Worm (Caenorhabditis elegans) whole organism, L2 larva: Measurements from ENCODE around the gene rei-2.

ENCODE experiments used
- C34F6.9 ChIP-seq: fragments of 150-350 bp; optimal IDR thresholded peaks from 2 replicates; lab custom pipeline; 2014; ENCODE audit warnings: missing biosample characterization, missing genetic modification characterization
- F13H6.1 ChIP-seq: sonication (generic microtip); optimal IDR thresholded peaks from 2 replicates; lab custom pipeline; 2016; ENCODE audit warnings: missing genetic modification characterization, missing compliant biosample characterization
- R02D3.7 ChIP-seq: fragments of 150-350 bp; optimal IDR thresholded peaks from 2 replicates; lab custom pipeline; 2014; ENCODE audit warnings: missing biosample characterization, missing genetic modification characterization
- Y55F3AM.14 ChIP-seq: fragments of 200-800 bp; sonication (Bioruptor generic); optimal IDR thresholded peaks from 2 replicates; lab custom pipeline; 2018; ENCODE audit warnings: mild to moderate bottlenecking, missing genetic modification characterization, missing compliant biosample characterization
- ZK546.5 ChIP-seq: sonication (generic microtip); optimal IDR thresholded peaks from 2 replicates; lab custom pipeline; 2017; ENCODE audit warnings: missing biosample characterization, missing genetic modification characterization
- alr-1 ChIP-seq: fragments of 150-350 bp; optimal IDR thresholded peaks from 2 replicates; lab custom pipeline; 2014; ENCODE audit warnings: missing biosample characterization, missing genetic modification characterization
- ama-1 ChIP-seq: fragments of 150-350 bp; optimal IDR thresholded peaks from 2 replicates; lab custom pipeline; 2018; ENCODE audit warnings: inconsistent platforms
- blmp-1 ChIP-seq: sonication (generic microtip); optimal IDR thresholded peaks from 2 replicates; lab custom pipeline; 2017; ENCODE audit warnings: missing genetic modification characterization, mild to moderate bottlenecking, missing compliant biosample characterization, antibody characterized with exemption, moderate library complexity; ENCODE audit not compliant: insufficient read depth
- ceh-16 ChIP-seq: fragments of 150-350 bp; optimal IDR thresholded peaks from 2 replicates; lab custom pipeline; 2014; ENCODE audit warnings: missing biosample characterization, missing genetic modification characterization
- ceh-82 ChIP-seq: fragments of 150-350 bp; optimal IDR thresholded peaks from 2 replicates; lab custom pipeline; 2014; ENCODE audit warnings: missing biosample characterization, missing genetic modification characterization
- crh-2 ChIP-seq: sonication (generic microtip); optimal IDR thresholded peaks from 2 replicates; lab custom pipeline; 2017; ENCODE audit warnings: missing biosample characterization, missing genetic modification characterization
- dmd-4 ChIP-seq: sonication (generic microtip); optimal IDR thresholded peaks from 2 replicates; lab custom pipeline; 2017; ENCODE audit warnings: missing biosample characterization, missing genetic modification characterization
- egl-27 ChIP-seq: sonication (generic microtip); optimal IDR thresholded peaks from 3 replicates; lab custom pipeline; 2017; ENCODE audit warnings: missing biosample characterization, missing genetic modification reagents, missing genetic modification characterization
- elt-1 ChIP-seq: fragments of 150-350 bp; optimal IDR thresholded peaks from 2 replicates; lab custom pipeline; 2014; ENCODE audit warnings: missing biosample characterization, missing genetic modification characterization
- elt-3 ChIP-seq: sonication (generic microtip); optimal IDR thresholded peaks from 2 replicates; lab custom pipeline; 2017; ENCODE audit warnings: missing biosample characterization, missing genetic modification characterization
- fos-1 ChIP-seq: fragments of 150-350 bp; optimal IDR thresholded peaks from 2 replicates; lab custom pipeline; 2014; ENCODE audit warnings: missing biosample characterization, missing genetic modification characterization
- gmeb-1 ChIP-seq: fragments of 150-350 bp; optimal IDR thresholded peaks from 2 replicates; lab custom pipeline; 2014; ENCODE audit warnings: missing biosample characterization, missing genetic modification characterization
- lin-11 ChIP-seq: fragments of 150-350 bp; sonication (generic microtip); optimal IDR thresholded peaks from 2 replicates; lab custom pipeline; 2014; ENCODE audit warnings: missing biosample characterization, missing genetic modification characterization, inconsistent platforms, mixed read lengths
- lin-13 ChIP-seq: fragments of 150-350 bp; optimal IDR thresholded peaks from 2 replicates; lab custom pipeline; 2014; ENCODE audit warnings: missing biosample characterization, missing genetic modification reagents, missing genetic modification characterization
- lin-39 ChIP-seq: fragments of 150-350 bp; optimal IDR thresholded peaks from 2 replicates; lab custom pipeline; 2014; ENCODE audit warnings: missing biosample characterization, missing genetic modification reagents, missing genetic modification characterization
- lsy-2 ChIP-seq, 2 experiments: fragments of 150-350 bp in 1 of 2; sonication (generic microtip) in 1 of 2; optimal IDR thresholded peaks; 2 replicates each; lab custom pipeline; 2014 to 2017; ENCODE audit warnings: missing biosample characterization in 2 of 2, missing genetic modification characterization in 2 of 2
- mab-5 ChIP-seq: fragments of 150-350 bp; optimal IDR thresholded peaks from 2 replicates; lab custom pipeline; 2014; ENCODE audit warnings: missing biosample characterization, missing genetic modification characterization
- mdl-1 ChIP-seq, 2 experiments: fragments of 150-350 bp in 1 of 2; sonication (generic microtip) in 1 of 2; optimal IDR thresholded peaks; 2 replicates each; lab custom pipeline; 2017; ENCODE audit warnings: missing biosample characterization in 2 of 2, missing genetic modification characterization in 2 of 2
- nhr-10 ChIP-seq: sonication (generic microtip); optimal IDR thresholded peaks from 2 replicates; lab custom pipeline; 2017; ENCODE audit warnings: missing biosample characterization, missing genetic modification characterization
- nhr-11 ChIP-seq: fragments of 150-350 bp; optimal IDR thresholded peaks from 2 replicates; lab custom pipeline; 2014; ENCODE audit warnings: missing biosample characterization, missing genetic modification characterization
- nhr-12 ChIP-seq: fragments of 150-350 bp; optimal IDR thresholded peaks from 2 replicates; lab custom pipeline; 2014; ENCODE audit warnings: missing biosample characterization, missing genetic modification characterization
- nhr-129 ChIP-seq: fragments of 150-350 bp; optimal IDR thresholded peaks from 2 replicates; lab custom pipeline; 2014; ENCODE audit warnings: missing biosample characterization, missing genetic modification characterization
- nhr-21 ChIP-seq: fragments of 150-350 bp; optimal IDR thresholded peaks from 2 replicates; lab custom pipeline; 2014; ENCODE audit warnings: missing biosample characterization, missing genetic modification characterization
- nhr-23 ChIP-seq: fragments of 150-350 bp; optimal IDR thresholded peaks from 2 replicates; lab custom pipeline; 2014; ENCODE audit warnings: missing biosample characterization, missing genetic modification reagents, missing genetic modification characterization
- nhr-25 ChIP-seq: fragments of 150-350 bp; sonication (generic microtip); optimal IDR thresholded peaks from 3 replicates; lab custom pipeline; 2014; ENCODE audit warnings: missing biosample characterization, missing genetic modification characterization
- nhr-77 ChIP-seq: fragments of 150-350 bp; optimal IDR thresholded peaks from 2 replicates; lab custom pipeline; 2014; ENCODE audit warnings: missing biosample characterization, missing genetic modification characterization
- peb-1 ChIP-seq: fragments of 150-350 bp; optimal IDR thresholded peaks from 2 replicates; lab custom pipeline; 2014; ENCODE audit warnings: missing biosample characterization, missing genetic modification characterization
- sem-4 ChIP-seq: fragments of 150-350 bp; optimal IDR thresholded peaks from 2 replicates; lab custom pipeline; 2014; ENCODE audit warnings: missing biosample characterization, missing genetic modification reagents, missing genetic modification characterization
- sma-9 ChIP-seq, 2 experiments: fragments of 150-350 bp in 1 of 2; sonication (generic microtip) in 1 of 2; optimal IDR thresholded peaks; 2 replicates each; lab custom pipeline; 2014 to 2016; ENCODE audit warnings: missing genetic modification characterization in 2 of 2, mild to moderate bottlenecking in 1 of 2, missing biosample characterization in 1 of 2, missing compliant biosample characterization in 1 of 2, missing genetic modification reagents in 1 of 2, moderate library complexity in 1 of 2
- snpc-4 ChIP-seq: fragments of 150-350 bp; optimal IDR thresholded peaks from 2 replicates; lab custom pipeline; 2014; ENCODE audit warnings: missing biosample characterization, missing genetic modification characterization
- unc-39 ChIP-seq: fragments of 150-350 bp; optimal IDR thresholded peaks from 2 replicates; lab custom pipeline; 2014; ENCODE audit warnings: missing biosample characterization, missing genetic modification characterization
- unc-55 ChIP-seq: fragments of 150-350 bp; sonication (generic microtip); optimal IDR thresholded peaks from 3 replicates; lab custom pipeline; 2014; ENCODE audit warnings: missing biosample characterization, missing genetic modification reagents, missing genetic modification characterization
- unc-62 ChIP-seq: fragments of 150-350 bp; optimal IDR thresholded peaks from 2 replicates; lab custom pipeline; 2014; ENCODE audit warnings: missing biosample characterization, missing genetic modification reagents, missing genetic modification characterization
- zag-1 ChIP-seq: fragments of 150-350 bp; optimal IDR thresholded peaks from 2 replicates; lab custom pipeline; 2014; ENCODE audit warnings: missing biosample characterization, missing genetic modification characterization
- ztf-1 ChIP-seq: fragments of 200-800 bp; sonication (Bioruptor generic); conservative IDR thresholded peaks from 2 replicates; pipeline ENCODE4 v1.3.6; 2022; ENCODE audit warnings: missing genetic modification characterization, missing compliant biosample characterization
- ztf-11 ChIP-seq: sonication (generic microtip); optimal IDR thresholded peaks from 2 replicates; lab custom pipeline; 2017; ENCODE audit warnings: missing biosample characterization, missing genetic modification characterization
- ztf-4 ChIP-seq: fragments of 150-350 bp; optimal IDR thresholded peaks from 2 replicates; lab custom pipeline; 2014; ENCODE audit warnings: missing biosample characterization, missing genetic modification characterization

Gene rei-2

DNA sequence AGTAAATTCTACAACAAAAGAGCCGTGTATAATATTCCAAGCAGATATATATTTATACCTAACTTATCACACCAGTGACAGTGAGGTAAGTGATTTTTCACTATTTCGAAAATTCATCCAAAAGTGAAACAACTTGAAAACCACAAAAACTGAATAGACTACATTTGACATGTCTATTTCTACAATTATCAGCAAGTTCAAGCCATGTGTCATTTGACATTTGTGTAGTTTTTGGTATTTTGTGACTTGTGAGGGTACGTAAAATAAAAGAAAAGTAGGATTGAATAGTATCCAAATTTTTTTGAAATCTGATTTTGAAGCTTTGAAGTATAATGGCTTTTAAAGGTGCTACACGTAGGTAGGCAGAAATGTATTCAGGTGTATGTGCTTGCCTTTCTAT lies 38.3 kb upstream of the rei-2 start:
- no peak for TF ChIP-seq ztf-1 (GFP tag; lab: Robert Waterston, UW)
- TF ChIP-seq nhr-77 (tag; lab: Kevin White, UChicago) = no peak
- no peak for TF ChIP-seq lin-39
- TF ChIP-seq ztf-4 (tag; lab: Kevin White, UChicago) = no peak
- TF ChIP-seq mdl-1 (tag; optimal IDR thresholded peaks at IDR 0.05; lab: Kevin White, UChicago) = no peak
- TF ChIP-seq R02D3.7 (tag; lab: Kevin White, UChicago) = no peak
- no peak for TF ChIP-seq sem-4
- TF ChIP-seq nhr-23 = no peak
- no peak for TF ChIP-seq fos-1 (tag; lab: Kevin White, UChicago)
- no peak for TF ChIP-seq ZK546.5
- TF ChIP-seq unc-39 (tag; lab: Kevin White, UChicago) = no peak
- no peak for TF ChIP-seq mab-5
- TF ChIP-seq alr-1 = no peak
- no peak for TF ChIP-seq dmd-4 (tag; lab: Kevin White, UChicago)
- TF ChIP-seq nhr-129 (tag; lab: Kevin White, UChicago) = no peak
- no peak for TF ChIP-seq zag-1 (tag; lab: Kevin White, UChicago)
- no peak for TF ChIP-seq nhr-21 (tag; lab: Kevin White, UChicago)

DNA sequence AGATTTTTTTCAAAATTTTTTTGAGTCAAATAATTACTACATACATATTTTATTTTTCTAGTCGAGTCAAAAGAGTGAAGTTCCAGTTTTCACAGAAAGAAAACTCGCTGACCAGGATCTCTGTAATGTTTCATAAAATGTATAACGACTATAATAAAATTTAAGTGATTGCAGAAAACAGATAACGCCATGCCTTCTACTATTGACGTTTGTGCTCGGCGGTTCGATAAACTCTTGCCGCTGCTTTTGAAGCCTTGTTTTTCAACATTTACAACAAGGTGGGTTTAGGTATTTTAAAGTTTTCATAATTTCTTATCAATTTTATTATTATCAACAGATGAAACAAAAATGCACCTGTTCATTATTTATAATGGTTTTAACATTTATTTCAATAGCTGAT lies 37.5 kb upstream of the rei-2 start, which contains the start of gene lmp-2:
Gene lmp-2 (plus strand): TSS at position 190 of the 400 bp plus-strand sequence.
- no peak for TF ChIP-seq C34F6.9 (tag; lab: Kevin White, UChicago)
- TF ChIP-seq nhr-21 (tag; lab: Kevin White, UChicago) = no peak
- no peak for TF ChIP-seq blmp-1
- TF ChIP-seq fos-1 (tag; lab: Kevin White, UChicago) = peak; percentile 50
- TF ChIP-seq ztf-4 (tag; lab: Kevin White, UChicago) = no peak
- no peak for TF ChIP-seq nhr-25
- TF ChIP-seq nhr-10 (tag; lab: Kevin White, UChicago) = no peak
- peak; percentile 12 for TF ChIP-seq crh-2 (tag; lab: Kevin White, UChicago)
- TF ChIP-seq ama-1 = no peak
- no peak for TF ChIP-seq ceh-16 (tag; lab: Kevin White, UChicago)
- TF ChIP-seq sma-9 (GFP tag; optimal IDR thresholded peaks at IDR 0.05; lab: Kevin White, UChicago) = peak; percentile 11
- TF ChIP-seq sma-9 (tag; optimal IDR thresholded peaks at IDR 0.05; lab: Kevin White, UChicago) = no peak
- no peak for TF ChIP-seq Y55F3AM.14 (GFP tag; lab: Kevin White, UChicago)
- no peak for TF ChIP-seq R02D3.7 (tag; lab: Kevin White, UChicago)
- TF ChIP-seq unc-62 = no peak
- no peak for TF ChIP-seq mab-5
- TF ChIP-seq peb-1 (tag; lab: Kevin White, UChicago) = no peak
- TF ChIP-seq egl-27 (tag; lab: Kevin White, UChicago) = no peak
- no peak for TF ChIP-seq sem-4

DNA sequence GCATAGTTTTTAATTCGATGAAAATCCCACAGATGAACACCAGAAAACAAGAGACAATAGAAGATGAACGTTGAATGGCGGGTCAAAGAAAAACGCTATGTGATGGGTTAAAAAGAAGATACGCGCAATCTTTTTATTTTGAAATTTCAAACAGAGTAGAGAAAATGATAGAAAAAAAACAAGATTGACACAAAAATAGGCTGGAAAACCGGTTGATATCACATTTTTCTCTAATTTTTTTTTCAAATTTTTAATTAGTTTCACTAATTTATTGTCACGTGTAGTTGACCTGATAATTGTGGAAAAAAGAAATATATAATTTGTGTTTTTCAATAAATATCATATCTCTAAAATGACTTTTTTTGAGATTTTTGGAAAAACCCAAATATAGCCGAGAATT lies 36.2 kb upstream of the rei-2 start, which contains the start of gene C05D9.9:
Gene C05D9.9 (minus strand): TSS at position 101 of the 400 bp plus-strand sequence.
- TF ChIP-seq nhr-25 (peak; percentile 36), gmeb-1 (no peak), blmp-1 (peak; percentile 45)

DNA sequence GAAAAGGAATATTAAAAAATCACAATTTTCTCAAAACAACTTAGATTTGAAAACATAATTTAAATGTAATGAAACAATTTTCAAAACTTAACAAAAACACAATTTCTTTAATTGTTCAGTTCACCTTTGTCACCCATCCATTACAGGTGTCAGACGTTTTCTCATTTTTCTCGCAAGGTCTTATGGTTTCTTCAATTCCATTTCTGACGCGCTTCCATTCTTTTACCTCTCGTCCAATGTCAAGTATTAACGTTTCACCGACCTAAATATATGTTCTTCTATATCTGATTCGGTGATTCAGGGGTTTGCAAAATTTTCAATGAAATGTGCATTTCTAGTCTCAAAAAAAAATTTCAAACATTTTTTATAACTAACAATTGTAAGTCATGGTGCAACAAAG lies 35.5 kb upstream of the rei-2 start:
- no peak for TF ChIP-seq mdl-1 (tag; optimal IDR thresholded peaks at IDR 0.05; lab: Kevin White, UChicago)
- TF ChIP-seq lin-11 (tag; lab: Kevin White, UChicago) = no peak
- TF ChIP-seq nhr-25 = peak; percentile 47
- TF ChIP-seq unc-55 = no peak
- TF ChIP-seq C34F6.9 (tag; lab: Kevin White, UChicago) = no peak
- TF ChIP-seq snpc-4 (tag; lab: Kevin White, UChicago) = no peak
- no peak for TF ChIP-seq lin-13 (GFP tag; lab: Kevin White, UChicago)

DNA sequence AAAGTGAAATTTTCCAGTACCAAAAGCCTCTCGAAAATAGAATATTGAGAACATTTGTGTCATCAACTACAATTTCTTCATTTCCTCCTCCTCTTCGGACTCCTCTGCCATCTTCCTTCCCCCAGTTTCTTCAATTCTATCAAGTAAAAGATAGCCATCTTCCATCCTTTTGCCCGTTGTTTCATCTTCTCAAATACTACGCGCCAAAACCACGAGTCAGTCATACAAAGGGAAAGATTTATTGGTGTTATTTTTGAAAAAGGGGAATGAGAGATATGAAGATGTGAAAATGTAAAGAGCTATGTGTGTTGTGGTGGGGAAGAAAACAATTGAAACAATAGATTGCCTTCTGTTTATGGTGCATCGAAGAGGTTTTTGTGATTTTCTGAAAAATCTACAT lies 34.2 kb upstream of the rei-2 start:
- TF ChIP-seq crh-2 (tag; lab: Kevin White, UChicago) (peak; percentile 79), zag-1 (tag; lab: Kevin White, UChicago) (no peak), nhr-11 (tag; lab: Kevin White, UChicago) (no peak), ztf-11 (no peak), nhr-21 (tag; lab: Kevin White, UChicago) (peak; percentile 30), F13H6.1 (tag; lab: Kevin White, UChicago) (no peak), blmp-1 (no peak), ceh-82 (no peak), snpc-4 (tag; lab: Kevin White, UChicago) (no peak), alr-1 (no peak), R02D3.7 (tag; lab: Kevin White, UChicago) (no peak), ztf-1 (GFP tag; lab: Robert Waterston, UW) (no peak), elt-1 (tag; lab: Kevin White, UChicago) (no peak), egl-27 (tag; lab: Kevin White, UChicago) (peak; percentile 4), lsy-2 (tag; optimal IDR thresholded peaks at IDR 0.05; lab: Kevin White, UChicago) (peak in 1 of 2 experiments; percentile 54), unc-62 (peak; percentile 22), lin-11 (tag; lab: Kevin White, UChicago) (no peak), nhr-129 (tag; lab: Kevin White, UChicago) (peak; percentile 69), nhr-25 (peak; percentile 24), unc-39 (tag; lab: Kevin White, UChicago) (no peak), C34F6.9 (tag; lab: Kevin White, UChicago) (peak; percentile 67), mab-5 (peak; percentile 94), nhr-23 (no peak), peb-1 (tag; lab: Kevin White, UChicago) (no peak), Y55F3AM.14 (GFP tag; lab: Kevin White, UChicago) (no peak), lin-13 (GFP tag; lab: Kevin White, UChicago) (peak; percentile 38), elt-3 (no peak), nhr-12 (no peak), dmd-4 (tag; lab: Kevin White, UChicago) (no peak)
